Worm (Caenorhabditis elegans): ENCODE data around the gene srab-6.

The srab-6 gene

DNA sequence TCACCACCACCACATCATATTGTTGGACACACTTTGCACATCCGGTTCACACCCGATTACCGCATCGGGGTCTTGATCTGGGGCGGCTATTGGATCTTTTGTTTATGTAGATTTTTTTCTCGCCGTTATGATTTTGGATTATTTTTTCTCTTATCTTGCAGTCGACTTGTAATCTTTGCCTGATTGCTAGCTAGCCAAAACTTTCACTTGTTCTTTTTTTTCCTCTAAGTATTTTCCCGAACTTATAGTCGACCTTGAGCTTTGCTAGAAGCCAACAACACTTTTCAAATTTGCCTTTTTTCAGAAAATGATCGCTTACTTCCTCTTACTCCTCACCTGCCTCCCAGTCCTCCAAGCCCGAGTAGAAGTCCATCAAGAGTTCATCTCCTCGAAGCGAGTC is 36.3 kb upstream of the srab-6 start, which contains the start of gene lag-2:
lag-2 (plus strand) TSS at position 301 of the 400 bp plus-strand sequence.
- TF ChIP-seq nhr-28 (tag; optimal IDR thresholded peaks at IDR 0.05) (no peak), lin-32 (GFP tag; optimal IDR thresholded peaks at IDR 0.05) (no peak), mls-2 (tag; optimal IDR thresholded peaks at IDR 0.05) (no peak), lin-13 (tag; optimal IDR thresholded peaks at IDR 0.05) (no peak), cnd-1 (tag; optimal IDR thresholded peaks at IDR 0.05) (no peak), nhr-2 (tag; optimal IDR thresholded peaks at IDR 0.05) (no peak), unc-62 (GFP tag; optimal IDR thresholded peaks at IDR 0.05) (no peak), nhr-12 (tag; optimal IDR thresholded peaks at IDR 0.05) (no peak), zip-8 (tag; optimal IDR thresholded peaks at IDR 0.05) (no peak), M03D4.4 (tag; optimal IDR thresholded peaks at IDR 0.05) (no peak), ztf-11 (tag; optimal IDR thresholded peaks at IDR 0.05) (no peak), hlh-1 (tag; optimal IDR thresholded peaks at IDR 0.05) (no peak), ceh-43 (GFP tag; optimal IDR thresholded peaks at IDR 0.05) (no peak), blmp-1 (tag; optimal IDR thresholded peaks at IDR 0.05) (no peak), snpc-4 (tag; optimal IDR thresholded peaks at IDR 0.05) (no peak)

ce11 chrV:3185855-3186254 is 34.1 kb upstream of the srab-6 start:
- TF ChIP-seq drap-1 (GFP tag; optimal IDR thresholded peaks at IDR 0.05): no peak
- no peak for TF ChIP-seq unc-62 (GFP tag; optimal IDR thresholded peaks at IDR 0.05)
- no peak for TF ChIP-seq lsy-2 (tag; optimal IDR thresholded peaks at IDR 0.05)
- no peak for TF ChIP-seq unc-120 (tag; optimal IDR thresholded peaks at IDR 0.05; ENCODE audit: poor library complexity, severe bottlenecking)
- no peak for TF ChIP-seq blmp-1 (tag; optimal IDR thresholded peaks at IDR 0.05)
- TF ChIP-seq snpc-4 (tag; optimal IDR thresholded peaks at IDR 0.05): no peak
- TF ChIP-seq nhr-2 (tag; optimal IDR thresholded peaks at IDR 0.05): no peak
- TF ChIP-seq hlh-1 (tag; optimal IDR thresholded peaks at IDR 0.05): no peak
- no peak for TF ChIP-seq lin-32 (GFP tag; optimal IDR thresholded peaks at IDR 0.05)
- no peak for TF ChIP-seq nhr-76 (tag; optimal IDR thresholded peaks at IDR 0.05)
- no peak for TF ChIP-seq nhr-12 (tag; optimal IDR thresholded peaks at IDR 0.05)
- no peak for TF ChIP-seq lin-13 (tag; optimal IDR thresholded peaks at IDR 0.05)
- no peak for TF ChIP-seq mls-2 (tag; optimal IDR thresholded peaks at IDR 0.05)
- TF ChIP-seq sptf-1 (tag; optimal IDR thresholded peaks at IDR 0.05): no peak
- TF ChIP-seq ham-2 (GFP tag; optimal IDR thresholded peaks at IDR 0.05): no peak

DNA sequence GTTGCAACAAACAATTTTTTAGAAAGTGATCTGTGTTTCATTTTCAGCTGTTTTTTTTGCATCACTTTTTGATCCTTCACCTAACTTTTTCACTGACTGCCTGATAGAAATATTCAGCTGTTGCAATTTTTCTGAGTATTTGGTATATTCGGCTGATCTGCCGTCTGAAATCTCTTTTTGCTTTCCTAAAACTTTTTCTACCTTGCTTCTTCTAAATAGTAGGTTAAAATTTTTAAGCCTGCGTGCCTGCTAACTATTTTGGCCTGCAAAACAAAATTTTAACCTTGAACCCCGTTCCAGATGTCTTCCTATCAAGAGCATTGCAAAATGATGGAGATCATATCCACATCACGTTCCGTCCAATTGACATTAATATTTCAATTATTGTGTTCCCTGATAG is 24.4 kb upstream of the srab-6 start, which contains the start of gene srab-8:
srab-8 (plus strand) TSS at position 301 of the 400 bp plus-strand sequence.
- TF ChIP-seq ham-2 (GFP tag; optimal IDR thresholded peaks at IDR 0.05): no peak
- no peak for TF ChIP-seq nhr-237 (tag; optimal IDR thresholded peaks at IDR 0.05)
- no peak for TF ChIP-seq elt-3 (tag; optimal IDR thresholded peaks at IDR 0.05)
- TF ChIP-seq M03D4.4 (tag; optimal IDR thresholded peaks at IDR 0.05): no peak
- TF ChIP-seq unc-120 (tag; optimal IDR thresholded peaks at IDR 0.05; ENCODE audit: poor library complexity, severe bottlenecking): no peak
- no peak for TF ChIP-seq zip-8 (tag; optimal IDR thresholded peaks at IDR 0.05)
- no peak for TF ChIP-seq nhr-28 (tag; optimal IDR thresholded peaks at IDR 0.05)
- no peak for TF ChIP-seq elt-1 (tag; optimal IDR thresholded peaks at IDR 0.05; ENCODE audit: borderline replicate concordance, insufficient read depth)
- TF ChIP-seq tbx-8 (GFP tag; optimal IDR thresholded peaks at IDR 0.05): no peak
- TF ChIP-seq cnd-1 (tag; optimal IDR thresholded peaks at IDR 0.05): no peak
- TF ChIP-seq bed-3 (GFP tag; optimal IDR thresholded peaks at IDR 0.05): no peak
- TF ChIP-seq mls-2 (tag; optimal IDR thresholded peaks at IDR 0.05): no peak
- TF ChIP-seq nhr-2 (tag; optimal IDR thresholded peaks at IDR 0.05): no peak
- TF ChIP-seq sem-2 (GFP tag; optimal IDR thresholded peaks at IDR 0.05): no peak
- no peak for TF ChIP-seq flh-1 (GFP tag; optimal IDR thresholded peaks at IDR 0.05)
- no peak for TF ChIP-seq sptf-1 (tag; optimal IDR thresholded peaks at IDR 0.05)
- no peak for TF ChIP-seq snpc-4 (tag; optimal IDR thresholded peaks at IDR 0.05)

ce11 chrV:3171625-3172024 is 19.9 kb upstream of the srab-6 start:
- TF ChIP-seq unc-39 (tag; optimal IDR thresholded peaks at IDR 0.05): no peak
- TF ChIP-seq mep-1 (tag; optimal IDR thresholded peaks at IDR 0.05): no peak
- TF ChIP-seq cnd-1 (tag; optimal IDR thresholded peaks at IDR 0.05): no peak

DNA sequence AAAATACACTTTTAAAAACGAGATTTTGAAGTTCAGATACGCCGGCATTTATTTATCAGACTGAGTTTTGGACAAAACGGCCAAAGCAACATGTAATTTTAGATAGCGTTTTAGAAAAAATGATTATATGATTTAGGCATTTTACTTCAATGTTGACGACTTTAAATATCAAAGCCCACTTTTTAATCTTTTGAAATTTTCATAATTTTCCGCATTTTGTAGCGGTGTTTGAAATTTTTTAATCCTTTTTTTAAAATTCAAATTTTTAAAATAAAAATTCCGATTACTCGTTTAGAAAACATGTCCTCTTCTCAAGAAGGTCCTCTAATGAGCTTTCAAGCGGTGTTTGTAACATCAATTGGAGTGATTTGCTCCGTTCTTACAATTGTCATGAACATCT is 18.1 kb upstream of the srab-6 start, which contains the start of gene srbc-6:
srbc-6 (plus strand) TSS at position 301 of the 400 bp plus-strand sequence.
- TF ChIP-seq ham-2 (GFP tag; optimal IDR thresholded peaks at IDR 0.05): no peak
- no peak for TF ChIP-seq tbx-8 (GFP tag; optimal IDR thresholded peaks at IDR 0.05)
- TF ChIP-seq ces-1 (GFP tag; optimal IDR thresholded peaks at IDR 0.05): no peak
- TF ChIP-seq pha-4 (tag; optimal IDR thresholded peaks at IDR 0.05): no peak
- no peak for TF ChIP-seq elt-3 (tag; optimal IDR thresholded peaks at IDR 0.05)
- no peak for TF ChIP-seq sem-2 (GFP tag; optimal IDR thresholded peaks at IDR 0.05)

All from whole organism, mixed stage, embryonic.